Worm (Caenorhabditis elegans): Measurements from ENCODE around the gene rgs-5.

The rgs-5 gene

ce11 chrIII:5678935-5679334 is 19.4 kb upstream of the rgs-5 start, which contains the start of the genes ska-3 and rps-12 (continued):
- TF ChIP-seq snpc-1.1 (tag; optimal IDR thresholded peaks at IDR 0.05; ENCODE audit: insufficient read depth) (peak; percentile 78), F10E7.11 (tag; optimal IDR thresholded peaks at IDR 0.05) (no peak), nhr-90 (tag; optimal IDR thresholded peaks at IDR 0.05) (peak; percentile 26), nhr-80 (tag; optimal IDR thresholded peaks at IDR 0.05) (peak; percentile 83), lsl-1 (GFP tag; optimal IDR thresholded peaks at IDR 0.05) (peak; percentile 82), bed-2 (GFP tag; IDR thresholded peaks at IDR 0.05) (no peak), K11D2.4 (GFP tag; IDR thresholded peaks at IDR 0.05) (peak; percentile 96), gei-17 (GFP tag; optimal IDR thresholded peaks at IDR 0.05) (peak; percentile 79), madf-6 (GFP tag; IDR thresholded peaks at IDR 0.05) (peak; percentile 95), tlf-1 (GFP tag; optimal IDR thresholded peaks at IDR 0.05) (peak; percentile 96), chd-7 (tag; optimal IDR thresholded peaks at IDR 0.05) (peak; percentile 82), dox-1 (GFP tag; IDR thresholded peaks at IDR 0.05) (peak; percentile 97), aptf-3 (GFP tag; IDR thresholded peaks at IDR 0.05) (no peak), Y79H2A.3 (GFP tag; conservative IDR thresholded peaks at IDR 0.05) (peak; percentile 69), B0019.2 (GFP tag; conservative IDR thresholded peaks at IDR 0.05) (peak; percentile 81), athp-1 (tag; optimal IDR thresholded peaks at IDR 0.05) (peak; percentile 93), hmg-1.2 (GFP tag; IDR thresholded peaks at IDR 0.05) (peak; percentile 95), ccch-3 (GFP tag; optimal IDR thresholded peaks at IDR 0.05) (no peak), madf-3 (GFP tag; IDR thresholded peaks at IDR 0.05) (peak; percentile 96), die-1 (tag; optimal IDR thresholded peaks at IDR 0.05) (no peak), lin-35 (GFP tag; optimal IDR thresholded peaks at IDR 0.05) (peak; percentile 48 to 99 (median 88)), mxl-1 (tag; optimal IDR thresholded peaks at IDR 0.05) (no peak), ztf-26 (tag; optimal IDR thresholded peaks at IDR 0.05) (peak; percentile 95), lag-1 (GFP tag; IDR thresholded peaks at IDR 0.05) (no peak), D2030.7 (GFP tag; IDR thresholded peaks at IDR 0.05) (peak; percentile 92), xnd-1 (tag; optimal IDR thresholded peaks at IDR 0.05) (peak; percentile 73), fkh-3 (tag; optimal IDR thresholded peaks at IDR 0.05) (no peak), rec-8 (tag; optimal IDR thresholded peaks at IDR 0.05) (no peak), ama-1 (optimal IDR thresholded peaks at IDR 0.05) (peak; percentile 7), ama-1 (GFP tag; optimal IDR thresholded peaks at IDR 0.05) (no peak), cebp-1 (GFP tag; IDR thresholded peaks at IDR 0.05) (peak; percentile 83), cebp-1 (tag; optimal IDR thresholded peaks at IDR 0.05) (peak; percentile 94), tbp1 (GFP tag; optimal IDR thresholded peaks at IDR 0.05) (peak; percentile 78), lsy-27 (tag; optimal IDR thresholded peaks at IDR 0.05; ENCODE audit: borderline replicate concordance, insufficient read depth) (peak; percentile 19), Y56A3A.18 (GFP tag; IDR thresholded peaks at IDR 0.05) (peak; percentile 51; the same call in 1 of the 2 replicates), hlh-26 (GFP tag; conservative IDR thresholded peaks at IDR 0.05) (no peak), F23B12.7 (tag; optimal IDR thresholded peaks at IDR 0.05; ENCODE audit: insufficient read depth) (peak; percentile 98), nhr-179 (tag; optimal IDR thresholded peaks at IDR 0.05) (no peak), ztf-3 (GFP tag; optimal IDR thresholded peaks at IDR 0.05) (peak; percentile 22)

- TF ChIP-seq ztf-6 (GFP tag; IDR thresholded peaks at IDR 0.05) (no peak), athp-1 (tag; optimal IDR thresholded peaks at IDR 0.05) (no peak), nfya-1 (tag; optimal IDR thresholded peaks at IDR 0.05; ENCODE audit: borderline replicate concordance, insufficient read depth) (no peak), rcor-1 (GFP tag; IDR thresholded peaks at IDR 0.05) (peak; percentile 45; the same call in 1 of the 2 replicates), F57A8.1 (GFP tag; optimal IDR thresholded peaks at IDR 0.05) (no peak), unc-62 (GFP tag; optimal IDR thresholded peaks at IDR 0.05) (no peak), dox-1 (GFP tag; IDR thresholded peaks at IDR 0.05) (no peak), ekl-4 (GFP tag; IDR thresholded peaks at IDR 0.05) (0 out of 2 replicates have a peak, but pooled peaks have one; percentile 25), madf-8 (GFP tag; conservative IDR thresholded peaks at IDR 0.05) (no peak), F37B4.10 (GFP tag; IDR thresholded peaks at IDR 0.05) (no peak), attf-5 (GFP tag; optimal IDR thresholded peaks at IDR 0.05) (no peak), K12H6.12 (tag; optimal IDR thresholded peaks at IDR 0.05) (no peak), F39B2.1 (GFP tag; IDR thresholded peaks at IDR 0.05) (no peak), Y53G8AR.9 (GFP tag; conservative IDR thresholded peaks at IDR 0.05) (peak; percentile 72; the same call in 1 of the 2 replicates)
Observed at ce11 chrIII:5680141-5680540, 18.2 kb upstream of the rgs-5 start, which contains the start of gene pst-2. TSS of gene pst-2 (plus strand) at chrIII:5680433.
